Worm (Caenorhabditis elegans): ENCODE results near the gene ctf-4.

DNA sequence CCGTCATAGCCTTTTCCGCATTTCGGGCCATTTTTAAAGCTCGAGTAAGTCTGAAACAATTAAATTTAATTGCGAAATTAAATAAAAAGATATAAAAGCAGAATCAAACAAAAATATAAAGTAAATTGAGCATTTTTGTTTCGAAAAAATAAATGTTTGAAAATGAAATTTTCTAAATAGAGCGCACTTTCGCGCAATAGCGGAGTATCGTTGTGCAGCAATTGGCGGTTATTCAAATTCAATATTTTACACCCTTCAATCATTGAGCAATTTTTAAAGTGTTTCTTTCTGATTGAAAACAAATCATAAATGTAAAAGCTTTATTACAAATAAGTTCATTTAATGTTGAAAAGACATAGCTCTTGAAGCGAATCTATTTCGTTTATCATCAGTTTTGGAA lies 35.3 kb upstream of the ctf-4 start, which contains the start of gene isy-1:
- TF ChIP-seq ceh-19 (GFP tag; optimal IDR thresholded peaks at IDR 0.05) (no peak), tbx-2 (tag; optimal IDR thresholded peaks at IDR 0.05) (no peak), fkh-10 (GFP tag; optimal IDR thresholded peaks at IDR 0.05) (no peak), unc-42 (tag; optimal IDR thresholded peaks at IDR 0.05) (peak; percentile 92), ceh-2 (tag; optimal IDR thresholded peaks at IDR 0.05) (no peak), F13H6.1 (tag; optimal IDR thresholded peaks at IDR 0.05) (no peak), dmd-4 (tag; optimal IDR thresholded peaks at IDR 0.05; ENCODE audit: borderline replicate concordance) (no peak)
